Fruit fly (Drosophila melanogaster): ENCODE measurements around the gene Snx6.

Gene Snx6

dm6 chr2L:8196757-8197530 lies 23.6 kb downstream of the Snx6 start, which contains the start of the genes CG8475 and CG8460:
Gene CG8475 (minus strand): TSS chr2L:8196918.
Gene CG8460 (plus strand): TSS chr2L:8197193.
- no peak for TF ChIP-seq Blimp-1 (GFP tag; optimal IDR thresholded peaks at IDR 0.05)
- TF ChIP-seq salr (GFP tag; optimal IDR thresholded peaks at IDR 0.05), result no peak
- TF ChIP-seq CG31627 (GFP tag; optimal IDR thresholded peaks at IDR 0.05), result no peak
- TF ChIP-seq Sox102F (GFP tag; optimal IDR thresholded peaks at IDR 0.05), result no peak
- TF ChIP-seq Hr39 (GFP tag; optimal IDR thresholded peaks at IDR 0.05), result no peak
- TF ChIP-seq Hr4 (GFP tag; optimal IDR thresholded peaks at IDR 0.05), result no peak
- TF ChIP-seq spab (GFP tag; optimal IDR thresholded peaks at IDR 0.05), result no peak
- no peak for TF ChIP-seq vri (GFP tag; optimal IDR thresholded peaks at IDR 0.05)
- no peak for TF ChIP-seq topi (GFP tag; optimal IDR thresholded peaks at IDR 0.05)
- no peak for TF ChIP-seq CG6854 (GFP tag; optimal IDR thresholded peaks at IDR 0.05)
- no peak for TF ChIP-seq acj6 (GFP tag; optimal IDR thresholded peaks at IDR 0.05)
- TF ChIP-seq net (GFP tag; optimal IDR thresholded peaks at IDR 0.05), result no peak
- TF ChIP-seq Eip75B (GFP tag; optimal IDR thresholded peaks at IDR 0.05), result no peak
- no peak for TF ChIP-seq CG6792 (GFP tag; optimal IDR thresholded peaks at IDR 0.05)
- no peak for TF ChIP-seq Sox14 (GFP tag; optimal IDR thresholded peaks at IDR 0.05)
- no peak for TF ChIP-seq OdsH (GFP tag; optimal IDR thresholded peaks at IDR 0.05)
- no peak for TF ChIP-seq CG6276 (GFP tag; optimal IDR thresholded peaks at IDR 0.05)
- no peak for TF ChIP-seq CG3032 (tag; optimal IDR thresholded peaks at IDR 0.05)

dm6 chr2L:8195722-8196323 lies 24.7 kb downstream of the Snx6 start:
- TF ChIP-seq CG16779 (tag; optimal IDR thresholded peaks at IDR 0.05), result no peak
- no peak for TF ChIP-seq Sox15 (GFP tag; optimal IDR thresholded peaks at IDR 0.05)
- no peak for TF ChIP-seq CG11294 (GFP tag; IDR thresholded peaks at IDR 0.05)
- no peak for TF ChIP-seq CG1621 (tag; optimal IDR thresholded peaks at IDR 0.05)
- TF ChIP-seq CG34406 (GFP tag; optimal IDR thresholded peaks at IDR 0.05), result no peak
- no peak for TF ChIP-seq CG6163 (GFP tag; IDR thresholded peaks at IDR 0.05)
- TF ChIP-seq svp (GFP tag), result peak; percentile 99
- no peak for TF ChIP-seq Sox102F (GFP tag; optimal IDR thresholded peaks at IDR 0.05)
- no peak for TF ChIP-seq Hr39 (GFP tag; optimal IDR thresholded peaks at IDR 0.05)

- TF ChIP-seq salr (GFP tag; optimal IDR thresholded peaks at IDR 0.05), result no peak
- no peak for TF ChIP-seq acj6 (GFP tag; optimal IDR thresholded peaks at IDR 0.05)
- TF ChIP-seq Hr4 (GFP tag; optimal IDR thresholded peaks at IDR 0.05), result no peak
- no peak for TF ChIP-seq CG4318 (GFP tag; optimal IDR thresholded peaks at IDR 0.05)
- no peak for TF ChIP-seq CG8319 (GFP tag; optimal IDR thresholded peaks at IDR 0.05)
- no peak for TF ChIP-seq CG10669 (GFP tag; optimal IDR thresholded peaks at IDR 0.05)
- no peak for TF ChIP-seq CG31627 (GFP tag; optimal IDR thresholded peaks at IDR 0.05)
- TF ChIP-seq CG9139 (GFP tag; optimal IDR thresholded peaks at IDR 0.05), result no peak
- TF ChIP-seq esn (GFP tag; optimal IDR thresholded peaks at IDR 0.05), result no peak
- no peak for TF ChIP-seq Eip78C (GFP tag)
- TF ChIP-seq achi (GFP tag; optimal IDR thresholded peaks at IDR 0.05), result no peak
- TF ChIP-seq CG6808 (GFP tag; optimal IDR thresholded peaks at IDR 0.05), result no peak
- TF ChIP-seq CG11294 (GFP tag; IDR thresholded peaks at IDR 0.05), result no peak
- no peak for TF ChIP-seq Eip93F (GFP tag; optimal IDR thresholded peaks at IDR 0.05)
- no peak for TF ChIP-seq CG11902 (GFP tag; optimal IDR thresholded peaks at IDR 0.05)
- TF ChIP-seq CG1621 (tag; optimal IDR thresholded peaks at IDR 0.05), result no peak
- no peak for TF ChIP-seq Smox (GFP tag; optimal IDR thresholded peaks at IDR 0.05)
- no peak for TF ChIP-seq CG6276 (GFP tag; optimal IDR thresholded peaks at IDR 0.05)
- TF ChIP-seq vri (GFP tag; optimal IDR thresholded peaks at IDR 0.05), result no peak
- TF ChIP-seq OdsH (GFP tag; optimal IDR thresholded peaks at IDR 0.05), result no peak
Observed at dm6 chr2L:8190681-8191080, 29.9 kb downstream of the Snx6 start, which contains the start of gene CG34134. Gene CG34134 (minus strand): TSS chr2L:8190781.

Data from whole organism, prepupa.